Worm (Caenorhabditis elegans) whole organism, young adult: ENCODE results near the gene nrf-6.

Source experiments
- F39B2.1 ChIP-seq: fragments of 200-800 bp; sonication (Bioruptor generic); IDR thresholded peaks from 2 replicates; pipeline ENCODE4 v1.3.6; 2022; ENCODE audit warnings: missing genetic modification reagents, missing genetic modification characterization, missing compliant biosample characterization
- ceh-40 ChIP-seq: fragments of 200-800 bp; sonication (Bioruptor generic); IDR thresholded peaks from 2 replicates; pipeline ENCODE4 v1.3.6; 2022; ENCODE audit warnings: missing genetic modification characterization, missing compliant biosample characterization
- pha-4 ChIP-seq: fragments of 150-350 bp; sonication (generic microtip); optimal IDR thresholded peaks from 2 replicates; lab custom pipeline; 2014; ENCODE audit warnings: missing biosample characterization, missing genetic modification reagents, missing genetic modification characterization
- snpc-3.4 ChIP-seq: sonication (generic microtip); optimal IDR thresholded peaks from 2 replicates; lab custom pipeline; 2017; ENCODE audit warnings: missing genetic modification characterization, mild to moderate bottlenecking, missing compliant biosample characterization, antibody characterized with exemption, moderate library complexity, missing genotype, missing genetic modification reagents

- TF ChIP-seq F39B2.1 (GFP tag; lab: Robert Waterston, UW) (no peak), ceh-40 (no peak), pha-4 (tag; lab: Kevin White, UChicago) (no peak), snpc-3.4 (no peak)
Observed at ce11 chrII:8001428-8001827, 31.1 kb downstream of the nrf-6 start.
